Worm (Caenorhabditis elegans) whole organism, early embryonic: ENCODE results near the gene Y62H9A.10.

Source experiments
- B0310.2 ChIP-seq: sonication (generic microtip); optimal IDR thresholded peaks from 2 replicates; lab custom pipeline; 2016; ENCODE audit warnings: mild to moderate bottlenecking, missing genetic modification characterization, missing compliant biosample characterization
- F13C5.2 ChIP-seq: sonication (generic microtip); optimal IDR thresholded peaks from 2 replicates; lab custom pipeline; 2017; ENCODE audit warnings: mild to moderate bottlenecking, missing genetic modification characterization, inconsistent platforms, missing compliant biosample characterization
- aly-1 ChIP-seq: sonication (generic microtip); optimal IDR thresholded peaks from 2 replicates; lab custom pipeline; 2016; ENCODE audit warnings: missing genetic modification characterization, missing compliant biosample characterization
- ama-1 ChIP-seq: fragments of 150-350 bp; optimal IDR thresholded peaks from 2 replicates; lab custom pipeline; 2014
- ceh-13 ChIP-seq: fragments of 200-800 bp; sonication (Bioruptor generic); optimal IDR thresholded peaks from 2 replicates; lab custom pipeline; 2018; ENCODE audit warnings: mild to moderate bottlenecking, missing genetic modification characterization, missing compliant biosample characterization
- ceh-36 ChIP-seq: sonication (generic microtip); optimal IDR thresholded peaks from 2 replicates; lab custom pipeline; 2016; ENCODE audit warnings: missing genetic modification characterization, inconsistent platforms, missing compliant biosample characterization
- ets-7 ChIP-seq: sonication (generic microtip); optimal IDR thresholded peaks from 2 replicates; lab custom pipeline; 2016; ENCODE audit warnings: missing genotype, missing genetic modification characterization, missing compliant biosample characterization
- flt-1 ChIP-seq: fragments of 200-800 bp; sonication (Bioruptor generic); IDR thresholded peaks from 2 replicates; pipeline ENCODE4 v1.3.6; 2022; ENCODE audit warnings: missing genetic modification characterization, missing compliant biosample characterization
- hmbx-1 ChIP-seq: sonication (generic microtip); optimal IDR thresholded peaks from 2 replicates; lab custom pipeline; 2016; ENCODE audit warnings: mild to moderate bottlenecking, missing genetic modification characterization, missing compliant biosample characterization
- hmg-4 ChIP-seq: fragments of 200-800 bp; sonication (Bioruptor generic); optimal IDR thresholded peaks from 2 replicates; lab custom pipeline; 2018; ENCODE audit warnings: mild to moderate bottlenecking, missing genetic modification characterization, missing compliant biosample characterization
- hnd-1 ChIP-seq: sonication (generic microtip); optimal IDR thresholded peaks from 2 replicates; lab custom pipeline; 2016; ENCODE audit warnings: missing genetic modification characterization, missing compliant biosample characterization
- pes-1 ChIP-seq: fragments of 200-800 bp; sonication (Bioruptor generic); IDR thresholded peaks from 2 replicates; pipeline ENCODE4 v1.3.6; 2022; ENCODE audit warnings: missing genetic modification reagents, missing genetic modification characterization, missing compliant biosample characterization
- scrt-1 ChIP-seq: fragments of 200-800 bp; sonication (Bioruptor generic); IDR thresholded peaks from 2 replicates; pipeline ENCODE4 v1.3.6; 2022; ENCODE audit warnings: missing genetic modification characterization, missing compliant biosample characterization
- sea-1 ChIP-seq: fragments of 200-800 bp; sonication (Bioruptor generic); conservative IDR thresholded peaks from 2 replicates; pipeline ENCODE4 v1.3.6; 2022; ENCODE audit warnings: missing genetic modification characterization, missing compliant biosample characterization
- tbx-11 ChIP-seq: fragments of 200-800 bp; sonication (Bioruptor generic); IDR thresholded peaks from 2 replicates; pipeline ENCODE4 v1.3.6; 2022; ENCODE audit warnings: missing genetic modification characterization, missing compliant biosample characterization
- tbx-37 ChIP-seq: fragments of 200-800 bp; sonication (Bioruptor generic); conservative IDR thresholded peaks from 2 replicates; pipeline ENCODE4 v1.3.6; 2022; ENCODE audit warnings: missing genetic modification reagents, missing genetic modification characterization, missing compliant biosample characterization
- tra-4 ChIP-seq: sonication (generic microtip); optimal IDR thresholded peaks from 2 replicates; lab custom pipeline; 2017; ENCODE audit warnings: missing genetic modification characterization, missing compliant biosample characterization

Y62H9A.10 gene

DNA sequence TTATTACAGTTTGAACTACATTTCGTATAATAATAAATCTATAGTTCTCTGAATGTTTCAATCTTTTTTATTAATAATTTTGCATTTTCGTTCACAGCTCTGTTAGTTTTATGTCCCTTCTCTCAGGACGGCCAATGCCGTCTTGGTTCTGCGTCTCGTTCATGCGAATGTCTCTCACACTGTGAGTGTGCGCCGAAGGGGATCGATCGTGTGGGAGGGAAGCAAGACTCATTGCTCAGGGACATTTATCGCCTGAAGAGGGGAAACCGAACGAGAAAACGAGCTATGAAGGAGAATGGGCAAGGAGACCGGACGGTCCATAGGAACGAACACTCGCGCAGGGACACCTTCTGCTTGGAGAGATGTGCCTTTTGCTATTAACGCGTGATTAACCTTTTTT is 3.5 kb downstream of the Y62H9A.10 start:
- no peak for TF ChIP-seq scrt-1 (GFP tag; lab: Robert Waterston, UW)
- no peak for TF ChIP-seq tbx-37 (GFP tag; lab: Robert Waterston, UW)
- no peak for TF ChIP-seq ama-1 (lab: Kevin White, UChicago)
- TF ChIP-seq hnd-1 (tag; lab: Kevin White, UChicago), result no peak

DNA sequence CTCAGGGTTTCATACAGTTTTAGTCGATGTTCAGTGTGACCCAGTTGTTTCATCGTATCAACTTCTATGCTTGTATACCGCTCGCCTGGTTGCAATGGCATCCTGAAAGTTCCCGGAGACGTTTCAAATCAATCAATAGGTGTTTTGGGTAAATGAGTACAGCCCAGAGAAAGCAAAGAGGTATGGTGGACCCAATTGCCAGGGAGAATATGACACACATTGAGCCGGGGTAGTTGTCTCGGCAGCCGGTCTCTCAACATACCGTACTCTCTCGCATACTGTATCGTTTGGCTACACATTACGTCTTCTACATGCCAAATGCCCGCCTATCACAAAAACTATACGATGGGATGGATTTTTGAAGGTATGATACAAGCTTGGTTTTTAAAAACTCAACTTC is 4.5 kb downstream of the Y62H9A.10 start, which contains the start of gene Y62H9A.9:
Gene Y62H9A.9 (minus strand): TSS at position 101 of the 400 bp plus-strand sequence.
- TF ChIP-seq tbx-37 (GFP tag; lab: Robert Waterston, UW) (no peak), ceh-36 (tag; lab: Kevin White, UChicago) (no peak), hnd-1 (tag; lab: Kevin White, UChicago) (no peak), ama-1 (lab: Kevin White, UChicago) (no peak), ets-7 (tag; lab: Kevin White, UChicago) (no peak), aly-1 (tag; lab: Kevin White, UChicago) (no peak)

DNA sequence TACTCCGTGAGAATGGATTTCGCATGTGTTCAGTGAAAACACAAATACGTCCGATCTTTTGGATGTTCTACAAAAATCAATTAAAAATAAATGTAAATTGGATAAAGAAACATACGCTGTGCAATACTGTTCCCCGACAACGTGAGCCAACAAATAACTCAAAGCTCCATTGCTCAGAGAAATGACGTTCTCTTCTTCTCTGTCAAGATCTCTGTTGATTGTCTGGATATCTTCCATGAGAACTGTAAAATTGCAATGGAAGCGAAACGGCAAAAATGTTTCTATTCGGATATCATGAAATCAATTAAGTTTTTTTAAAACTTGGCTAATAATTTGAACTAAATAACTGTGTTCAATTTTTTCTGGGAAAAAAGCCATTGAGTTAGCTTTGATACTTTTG is 5.9 kb downstream of the Y62H9A.10 start:
- no peak for TF ChIP-seq tbx-37 (GFP tag; lab: Robert Waterston, UW)
- no peak for TF ChIP-seq F13C5.2
- TF ChIP-seq ceh-13 (GFP tag; lab: Kevin White, UChicago), result no peak
- no peak for TF ChIP-seq hmg-4
- no peak for TF ChIP-seq tbx-11 (GFP tag; lab: Robert Waterston, UW)
- TF ChIP-seq aly-1 (tag; lab: Kevin White, UChicago), result no peak
- TF ChIP-seq pes-1, result no peak
- TF ChIP-seq ets-7 (tag; lab: Kevin White, UChicago), result no peak
- no peak for TF ChIP-seq scrt-1 (GFP tag; lab: Robert Waterston, UW)
- no peak for TF ChIP-seq hmbx-1 (tag; lab: Kevin White, UChicago)
- no peak for TF ChIP-seq B0310.2 (tag; lab: Kevin White, UChicago)

DNA sequence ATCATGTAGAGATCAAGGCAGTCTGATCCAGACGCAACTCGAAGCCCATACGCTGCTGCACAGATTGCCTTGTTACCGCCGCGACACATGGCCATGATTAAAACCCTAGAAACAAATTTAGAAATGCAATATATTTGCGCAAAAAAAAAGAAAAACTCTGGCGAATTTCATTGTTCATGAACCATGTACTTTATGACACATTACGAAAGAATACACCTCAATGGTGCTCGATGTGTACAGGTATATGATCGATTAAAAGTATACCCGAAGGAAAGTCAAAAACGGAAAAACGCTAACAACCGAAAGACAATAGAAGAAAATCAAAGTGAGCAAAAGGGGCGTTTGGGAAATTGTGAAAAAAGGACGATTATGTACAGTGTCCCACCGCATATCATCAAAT is 10.2 kb downstream of the Y62H9A.10 start, which contains the start of gene Y62H9A.8:
Gene Y62H9A.8 (minus strand): TSS at position 101 of the 400 bp plus-strand sequence.
- no peak for TF ChIP-seq ets-7 (tag; lab: Kevin White, UChicago)
- no peak for TF ChIP-seq sea-1 (GFP tag; lab: Robert Waterston, UW)
- TF ChIP-seq scrt-1 (GFP tag; lab: Robert Waterston, UW), result no peak
- TF ChIP-seq ceh-13 (GFP tag; lab: Kevin White, UChicago), result no peak
- TF ChIP-seq B0310.2 (tag; lab: Kevin White, UChicago), result no peak
- TF ChIP-seq hmg-4, result no peak
- TF ChIP-seq F13C5.2, result no peak
- TF ChIP-seq flt-1 (GFP tag; lab: Robert Waterston, UW), result no peak
- TF ChIP-seq ceh-36 (tag; lab: Kevin White, UChicago), result no peak
- no peak for TF ChIP-seq aly-1 (tag; lab: Kevin White, UChicago)
- TF ChIP-seq hmbx-1 (tag; lab: Kevin White, UChicago), result no peak
- TF ChIP-seq tbx-37 (GFP tag; lab: Robert Waterston, UW), result no peak
- no peak for TF ChIP-seq tra-4 (tag; lab: Kevin White, UChicago)
- no peak for TF ChIP-seq pes-1
- TF ChIP-seq hnd-1 (tag; lab: Kevin White, UChicago), result no peak

DNA sequence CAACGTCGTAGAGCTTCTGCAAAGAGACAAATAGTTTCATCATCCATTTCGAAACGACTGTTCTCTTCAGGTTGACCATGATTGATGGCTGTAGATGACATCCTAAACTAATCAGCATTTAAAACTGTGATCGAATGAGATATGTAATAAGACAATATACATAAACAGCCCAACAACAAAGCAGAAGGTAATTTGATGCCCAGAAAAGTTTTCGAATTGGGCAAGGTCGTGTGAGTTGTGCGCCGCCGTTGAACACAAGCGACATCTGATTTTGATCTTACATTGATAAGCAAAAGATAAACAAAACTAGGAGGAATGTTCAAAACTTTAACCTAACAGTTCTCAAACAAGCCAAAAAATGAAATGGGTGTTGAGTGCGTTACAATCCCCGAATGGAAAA is 17.0 kb downstream of the Y62H9A.10 start, which contains the start of gene Y62H9A.7:
Gene Y62H9A.7 (minus strand): TSS at position 101 of the 400 bp plus-strand sequence.
- TF ChIP-seq scrt-1 (GFP tag; lab: Robert Waterston, UW), result no peak
- TF ChIP-seq ceh-13 (GFP tag; lab: Kevin White, UChicago), result no peak
- TF ChIP-seq F13C5.2, result no peak
- TF ChIP-seq aly-1 (tag; lab: Kevin White, UChicago), result no peak
- no peak for TF ChIP-seq B0310.2 (tag; lab: Kevin White, UChicago)
- TF ChIP-seq hmbx-1 (tag; lab: Kevin White, UChicago), result no peak
- TF ChIP-seq pes-1, result no peak

DNA sequence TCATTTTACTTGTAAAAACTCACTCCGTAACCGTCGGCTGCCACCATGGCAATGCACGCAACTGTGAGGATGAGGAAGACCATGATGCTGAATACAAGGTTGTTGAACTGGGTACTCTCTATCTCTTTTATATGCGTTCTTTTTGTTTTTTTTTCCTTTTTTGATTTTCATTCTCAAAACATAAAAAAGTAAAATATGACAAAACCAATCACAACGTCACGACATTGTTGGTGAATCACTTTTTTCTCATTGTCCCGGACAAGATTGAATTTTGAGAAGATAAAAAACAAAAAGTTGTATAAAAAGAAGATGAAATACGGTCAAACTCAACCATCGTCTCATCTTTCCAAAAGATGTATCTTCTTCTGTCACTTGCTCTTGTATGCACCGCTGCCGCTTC is 19.8 kb downstream of the Y62H9A.10 start, which contains the start of the genes Y62H9A.5 and ule-5:
Gene Y62H9A.5 (minus strand): TSS at position 101 of the 400 bp plus-strand sequence.
Gene ule-5 (plus strand): TSS at position 328 of the 400 bp plus-strand sequence.
- TF ChIP-seq hnd-1 (tag; lab: Kevin White, UChicago) (no peak), ceh-36 (tag; lab: Kevin White, UChicago) (no peak), ama-1 (lab: Kevin White, UChicago) (no peak), tbx-37 (GFP tag; lab: Robert Waterston, UW) (no peak), hmbx-1 (tag; lab: Kevin White, UChicago) (no peak), ets-7 (tag; lab: Kevin White, UChicago) (no peak), hmg-4 (no peak), sea-1 (GFP tag; lab: Robert Waterston, UW) (no peak), flt-1 (GFP tag; lab: Robert Waterston, UW) (no peak), B0310.2 (tag; lab: Kevin White, UChicago) (no peak), ceh-13 (GFP tag; lab: Kevin White, UChicago) (no peak), tbx-11 (GFP tag; lab: Robert Waterston, UW) (no peak)

DNA sequence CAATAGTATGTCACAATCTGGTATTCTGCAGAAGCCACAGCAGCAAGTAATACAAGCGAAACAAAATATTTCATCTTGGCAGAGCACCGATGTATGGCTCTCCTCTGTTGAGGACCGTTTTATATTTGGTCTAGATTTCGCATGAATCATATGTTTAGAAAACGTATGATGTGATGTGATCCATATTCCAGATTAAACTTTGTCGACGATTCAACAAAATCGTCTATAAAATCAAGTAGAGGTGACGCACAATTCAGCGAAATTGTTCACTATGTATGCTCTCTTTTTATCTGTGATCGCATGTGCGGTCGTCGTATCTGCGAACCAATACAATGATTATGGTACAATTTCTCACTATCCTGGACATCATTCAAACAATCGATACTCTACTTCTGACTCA is 22.7 kb downstream of the Y62H9A.10 start, which contains the start of the genes Y62H9A.3 and Y62H9A.4:
Gene Y62H9A.3 (minus strand): TSS at position 101 of the 400 bp plus-strand sequence.
Gene Y62H9A.4 (plus strand): TSS at position 256 of the 400 bp plus-strand sequence.
- no peak for TF ChIP-seq hmg-4
- TF ChIP-seq tbx-37 (GFP tag; lab: Robert Waterston, UW), result no peak
- no peak for TF ChIP-seq scrt-1 (GFP tag; lab: Robert Waterston, UW)
- no peak for TF ChIP-seq B0310.2 (tag; lab: Kevin White, UChicago)
- no peak for TF ChIP-seq ama-1 (lab: Kevin White, UChicago)
- TF ChIP-seq ceh-13 (GFP tag; lab: Kevin White, UChicago), result no peak
- TF ChIP-seq flt-1 (GFP tag; lab: Robert Waterston, UW), result no peak

DNA sequence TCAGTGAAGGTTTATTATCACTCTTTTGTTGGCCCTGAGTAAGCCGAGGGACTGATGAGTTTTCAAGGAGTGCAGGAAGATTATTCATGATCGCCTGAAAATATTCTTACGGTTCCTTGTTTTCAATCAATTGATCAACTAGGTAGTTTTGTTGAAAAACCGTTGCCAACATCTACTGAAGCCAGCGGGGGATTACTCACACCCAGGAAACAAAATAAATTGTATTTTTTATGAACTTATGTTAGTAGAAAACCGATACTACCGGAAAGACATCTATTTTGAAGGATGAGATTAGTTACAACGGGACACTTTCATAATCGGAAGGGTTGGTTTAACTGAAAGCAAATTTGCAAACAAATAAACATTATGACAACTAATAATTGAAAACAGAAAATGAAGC is 24.5 kb downstream of the Y62H9A.10 start, which contains the start of gene Y62H9A.2:
Gene Y62H9A.2 (minus strand): TSS at position 101 of the 400 bp plus-strand sequence.
- TF ChIP-seq hmbx-1 (tag; lab: Kevin White, UChicago) (no peak), sea-1 (GFP tag; lab: Robert Waterston, UW) (no peak), tbx-37 (GFP tag; lab: Robert Waterston, UW) (no peak), scrt-1 (GFP tag; lab: Robert Waterston, UW) (no peak)
